Fruit fly (Drosophila melanogaster) whole organism, adult: ENCODE results near the gene cnc.

Source experiments
- CG11617 ChIP-seq: fragments of 200-800 bp; sonication (Bioruptor generic); optimal IDR thresholded peaks from 2 replicates; lab custom pipeline; 2017; ENCODE audit warnings: mild to moderate bottlenecking, missing biosample characterization, missing genetic modification reagents, missing genetic modification characterization
- CG12768 ChIP-seq: fragments of 200-800 bp; sonication (Bioruptor generic); optimal IDR thresholded peaks from 2 replicates; lab custom pipeline; 2017; ENCODE audit warnings: missing biosample characterization, missing genetic modification characterization, mild to moderate bottlenecking, moderate library complexity, missing genetic modification reagents
- CG14711 ChIP-seq: fragments of 200-800 bp; sonication (Bioruptor generic); optimal IDR thresholded peaks from 2 replicates; lab custom pipeline; 2018; ENCODE audit warnings: missing biosample characterization, mild to moderate bottlenecking, missing genetic modification characterization, moderate library complexity
- CG1620 ChIP-seq: fragments of 200-800 bp; sonication (Bioruptor generic); optimal IDR thresholded peaks from 2 replicates; lab custom pipeline; 2016; ENCODE audit warnings: missing biosample characterization, missing genetic modification characterization
- CG33017 ChIP-seq: fragments of 200-800 bp; sonication (Bioruptor generic); optimal IDR thresholded peaks from 2 replicates; lab custom pipeline; 2018; ENCODE audit warnings: missing biosample characterization, mild to moderate bottlenecking, missing genetic modification characterization, moderate library complexity
- CG5204 ChIP-seq: fragments of 200-800 bp; sonication (Bioruptor generic); optimal IDR thresholded peaks from 2 replicates; lab custom pipeline; 2016; ENCODE audit warnings: missing biosample characterization, missing genetic modification characterization
- CG7045 ChIP-seq: fragments of 200-800 bp; sonication (Bioruptor generic); optimal IDR thresholded peaks from 2 replicates; lab custom pipeline; 2017; ENCODE audit warnings: missing biosample characterization, mild to moderate bottlenecking, missing genetic modification characterization
- CG7101 ChIP-seq: fragments of 200-800 bp; sonication (Bioruptor generic); optimal IDR thresholded peaks from 2 replicates; lab custom pipeline; 2018; ENCODE audit warnings: missing biosample characterization, mild to moderate bottlenecking, missing genetic modification characterization, moderate library complexity
- Clk ChIP-seq: fragments of 200-800 bp; sonication (Bioruptor generic); optimal IDR thresholded peaks from 2 replicates; lab custom pipeline; 2017; ENCODE audit warnings: missing biosample characterization, missing genetic modification characterization
- Crg-1 ChIP-seq: fragments of 200-800 bp; sonication (Bioruptor generic); optimal IDR thresholded peaks from 2 replicates; lab custom pipeline; 2016; ENCODE audit warnings: missing biosample characterization, missing genetic modification characterization
- Hr96 ChIP-seq: fragments of 200-800 bp; sonication (Bioruptor generic); optimal IDR thresholded peaks from 2 replicates; lab custom pipeline; 2016; ENCODE audit warnings: missing biosample characterization, missing genetic modification characterization
- Mnt ChIP-seq: fragments of 200-800 bp; sonication (Bioruptor generic); optimal IDR thresholded peaks from 2 replicates; lab custom pipeline; 2016; ENCODE audit warnings: missing biosample characterization, mild to moderate bottlenecking, missing genetic modification characterization
- bab1 ChIP-seq: fragments of 200-800 bp; sonication (Bioruptor generic); optimal IDR thresholded peaks from 3 replicates; lab custom pipeline; 2019; ENCODE audit warnings: missing biosample characterization, mild to moderate bottlenecking, missing genetic modification characterization, moderate library complexity
- cic ChIP-seq: fragments of 200-800 bp; sonication (Bioruptor generic); optimal IDR thresholded peaks from 2 replicates; lab custom pipeline; 2017; ENCODE audit warnings: missing biosample characterization, mild to moderate bottlenecking, missing genetic modification characterization, moderate library complexity
- cnc ChIP-seq, 2 experiments: fragments of >200 bp; optimal IDR thresholded peaks; 2 replicates each; lab custom pipeline; 2017
- kay ChIP-seq: fragments of 200-800 bp; sonication (Bioruptor generic); peaks from one replicate; lab custom pipeline; 2016; ENCODE audit warnings: missing biosample characterization, missing genetic modification characterization, borderline replicate concordance
- ovo ChIP-seq: fragments of 200-800 bp; sonication (Bioruptor generic); optimal IDR thresholded peaks from 2 replicates; lab custom pipeline; 2016; ENCODE audit warnings: missing biosample characterization, missing genetic modification characterization
- pad ChIP-seq: fragments of 200-800 bp; sonication (Bioruptor generic); optimal IDR thresholded peaks from 3 replicates; lab custom pipeline; 2017; ENCODE audit warnings: missing biosample characterization, missing genetic modification characterization, mild to moderate bottlenecking, moderate library complexity, missing genetic modification reagents
- tj ChIP-seq: fragments of 200-800 bp; sonication (Bioruptor generic); optimal IDR thresholded peaks from 3 replicates; lab custom pipeline; 2017; ENCODE audit warnings: missing biosample characterization, mild to moderate bottlenecking, missing genetic modification characterization, moderate library complexity
- toe ChIP-seq: fragments of 200-800 bp; sonication (Bioruptor generic); optimal IDR thresholded peaks from 2 replicates; lab custom pipeline; 2016; ENCODE audit warnings: missing biosample characterization, missing genetic modification characterization

The cnc gene

DNA sequence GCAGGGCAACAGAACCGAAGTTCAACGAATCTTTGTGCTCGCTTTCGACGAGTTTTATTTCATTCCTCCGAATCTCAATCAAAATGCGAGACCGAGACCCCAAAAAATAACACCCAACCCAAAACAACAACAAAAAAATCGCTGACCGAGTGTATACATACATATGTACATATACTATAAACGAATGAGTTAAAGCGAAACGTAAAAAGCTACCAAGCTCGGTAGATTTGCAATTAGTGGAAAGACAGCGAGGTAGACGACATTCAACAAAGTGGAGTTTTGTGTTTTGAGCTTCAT, 11.1 kb downstream of the cnc start:
- TF ChIP-seq cic (GFP tag; lab: Kevin White, UChicago) (no peak), tj (peak; percentile 92)

DNA sequence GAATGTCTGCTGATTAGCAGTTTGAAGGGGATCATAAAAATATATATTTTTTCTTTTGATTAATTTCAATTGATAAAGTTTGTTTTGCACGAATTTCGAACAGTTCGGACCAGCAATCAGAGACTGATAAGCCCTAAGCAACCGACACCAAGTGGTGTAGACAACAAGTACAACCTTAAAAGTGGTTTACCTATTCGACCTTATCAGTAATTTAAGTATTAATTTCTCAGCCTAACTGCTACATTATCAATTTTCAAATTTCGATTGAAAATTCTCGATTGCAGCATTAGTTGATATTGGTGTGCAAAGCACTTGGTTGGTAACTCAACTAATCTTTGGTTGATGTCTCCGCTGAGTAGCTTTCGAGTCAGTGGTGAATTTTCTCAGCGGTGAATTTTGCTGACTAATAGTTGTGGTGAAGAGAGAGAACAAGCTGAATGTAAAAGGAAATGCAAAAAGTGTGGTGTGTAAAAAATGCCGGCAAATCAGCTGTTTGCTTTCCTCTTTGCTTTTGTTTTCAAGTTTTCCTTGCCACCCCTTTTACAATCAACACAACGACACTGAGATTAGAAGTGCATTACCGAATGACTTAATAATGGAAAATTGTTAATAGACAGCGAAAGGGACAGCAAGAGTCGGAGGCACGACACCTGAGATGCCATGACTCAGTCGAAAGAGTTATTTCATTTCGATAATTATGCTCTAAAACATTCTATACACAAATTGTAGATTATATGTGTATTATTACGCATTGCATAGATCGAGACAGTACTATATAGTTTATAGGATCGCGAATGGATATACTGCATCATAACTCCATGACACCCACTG, 11.7 kb downstream of the cnc start:
- no peak for TF ChIP-seq CG7045 (GFP tag; lab: Kevin White, UChicago)
- TF ChIP-seq Mnt (GFP tag; lab: Kevin White, UChicago) = no peak
- peak; percentile 12 for TF ChIP-seq CG7101 (tag; lab: Kevin White, UChicago)
- peak; percentile 80 for TF ChIP-seq cic (GFP tag; lab: Kevin White, UChicago)
- no peak for TF ChIP-seq ovo (GFP tag; lab: Kevin White, UChicago)
- TF ChIP-seq kay (GFP tag; lab: Kevin White, UChicago) = peak; percentile 99
- no peak for TF ChIP-seq toe (GFP tag; lab: Kevin White, UChicago)
- TF ChIP-seq CG12768 = no peak
- no peak for TF ChIP-seq Hr96
- peak; percentile 47 for TF ChIP-seq CG33017 (tag; lab: Kevin White, UChicago)
- TF ChIP-seq CG14711 (tag; lab: Kevin White, UChicago) = no peak
- TF ChIP-seq pad (GFP tag; lab: Kevin White, UChicago) = peak; percentile 24
- TF ChIP-seq cnc (optimal IDR thresholded peaks at IDR 0.05; lab: Kevin White, UChicago) = peak in 1 of 2 experiments; percentile 92
- TF ChIP-seq Clk (GFP tag; lab: Kevin White, UChicago) = no peak
- TF ChIP-seq bab1 (GFP tag; lab: Kevin White, UChicago) = peak; percentile 46
- TF ChIP-seq CG11617 (GFP tag; lab: Kevin White, UChicago) = no peak
- TF ChIP-seq CG5204 (GFP tag; lab: Kevin White, UChicago) = no peak
- no peak for TF ChIP-seq Crg-1 (GFP tag; lab: Kevin White, UChicago)
- TF ChIP-seq CG1620 = no peak
- no peak for TF ChIP-seq tj

DNA sequence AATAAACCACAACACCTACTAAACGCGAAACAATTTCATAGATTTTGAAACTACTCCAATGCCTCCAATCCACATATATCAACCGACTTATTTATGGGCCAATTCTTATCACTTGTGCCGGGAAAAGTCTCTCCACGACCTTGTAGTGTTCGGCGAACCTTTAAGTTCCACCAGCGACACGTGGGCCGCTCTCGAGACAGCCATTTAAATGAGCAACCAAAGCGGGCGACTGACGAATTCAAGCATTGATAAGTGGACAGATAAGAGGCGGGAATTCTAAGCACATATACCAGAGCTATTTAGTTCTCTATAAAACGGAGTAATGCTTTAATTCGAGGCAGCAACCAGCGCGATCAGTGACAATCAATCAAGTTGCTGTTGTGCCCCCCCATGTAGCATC, 13.7 kb downstream of the cnc start:
- TF ChIP-seq cic (GFP tag; lab: Kevin White, UChicago) (peak; percentile 28), tj (no peak), Mnt (GFP tag; lab: Kevin White, UChicago) (peak; percentile 54), Crg-1 (GFP tag; lab: Kevin White, UChicago) (no peak), kay (GFP tag; lab: Kevin White, UChicago) (no peak), CG5204 (GFP tag; lab: Kevin White, UChicago) (no peak), Clk (GFP tag; lab: Kevin White, UChicago) (no peak)

DNA sequence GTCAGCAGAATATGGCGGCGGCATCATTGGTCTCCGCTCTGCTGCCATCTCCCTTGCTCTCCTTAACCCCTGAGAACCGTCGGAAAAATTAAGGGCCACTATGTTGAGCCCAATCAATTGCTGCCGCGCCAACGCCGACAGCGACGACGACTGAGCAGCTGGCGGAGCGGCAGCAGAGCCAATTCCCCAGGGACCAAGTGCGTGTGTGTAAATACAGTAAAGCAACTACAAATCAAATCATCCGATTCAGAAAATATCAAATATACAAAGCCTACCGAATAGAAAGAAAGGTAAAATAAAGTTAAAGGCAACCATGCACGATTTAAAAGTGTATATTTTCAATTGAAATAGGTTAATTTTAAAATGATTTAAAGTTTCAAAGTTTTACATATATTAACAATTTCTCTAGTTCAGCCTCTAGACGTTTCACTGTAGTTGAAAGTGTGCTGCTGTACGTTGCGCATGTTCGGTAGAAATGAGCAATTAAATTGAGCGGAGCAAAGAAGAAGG, 14.7 kb downstream of the cnc start:
- peak; percentile 0 for TF ChIP-seq toe (GFP tag; lab: Kevin White, UChicago)
- no peak for TF ChIP-seq ovo (GFP tag; lab: Kevin White, UChicago)
- no peak for TF ChIP-seq tj
- TF ChIP-seq CG33017 (tag; lab: Kevin White, UChicago) = no peak
- TF ChIP-seq CG1620 = no peak
- peak; percentile 26 for TF ChIP-seq CG7101 (tag; lab: Kevin White, UChicago)
- TF ChIP-seq cnc (optimal IDR thresholded peaks at IDR 0.05; lab: Kevin White, UChicago) = no peak
- TF ChIP-seq kay (GFP tag; lab: Kevin White, UChicago) = no peak
- no peak for TF ChIP-seq pad (GFP tag; lab: Kevin White, UChicago)
- peak; percentile 18 for TF ChIP-seq CG12768
- no peak for TF ChIP-seq Crg-1 (GFP tag; lab: Kevin White, UChicago)
- no peak for TF ChIP-seq Clk (GFP tag; lab: Kevin White, UChicago)
- TF ChIP-seq Hr96 = no peak
- TF ChIP-seq cic (GFP tag; lab: Kevin White, UChicago) = no peak
- TF ChIP-seq Mnt (GFP tag; lab: Kevin White, UChicago) = no peak
- TF ChIP-seq bab1 (GFP tag; lab: Kevin White, UChicago) = no peak
- no peak for TF ChIP-seq CG7045 (GFP tag; lab: Kevin White, UChicago)
- no peak for TF ChIP-seq CG11617 (GFP tag; lab: Kevin White, UChicago)

DNA sequence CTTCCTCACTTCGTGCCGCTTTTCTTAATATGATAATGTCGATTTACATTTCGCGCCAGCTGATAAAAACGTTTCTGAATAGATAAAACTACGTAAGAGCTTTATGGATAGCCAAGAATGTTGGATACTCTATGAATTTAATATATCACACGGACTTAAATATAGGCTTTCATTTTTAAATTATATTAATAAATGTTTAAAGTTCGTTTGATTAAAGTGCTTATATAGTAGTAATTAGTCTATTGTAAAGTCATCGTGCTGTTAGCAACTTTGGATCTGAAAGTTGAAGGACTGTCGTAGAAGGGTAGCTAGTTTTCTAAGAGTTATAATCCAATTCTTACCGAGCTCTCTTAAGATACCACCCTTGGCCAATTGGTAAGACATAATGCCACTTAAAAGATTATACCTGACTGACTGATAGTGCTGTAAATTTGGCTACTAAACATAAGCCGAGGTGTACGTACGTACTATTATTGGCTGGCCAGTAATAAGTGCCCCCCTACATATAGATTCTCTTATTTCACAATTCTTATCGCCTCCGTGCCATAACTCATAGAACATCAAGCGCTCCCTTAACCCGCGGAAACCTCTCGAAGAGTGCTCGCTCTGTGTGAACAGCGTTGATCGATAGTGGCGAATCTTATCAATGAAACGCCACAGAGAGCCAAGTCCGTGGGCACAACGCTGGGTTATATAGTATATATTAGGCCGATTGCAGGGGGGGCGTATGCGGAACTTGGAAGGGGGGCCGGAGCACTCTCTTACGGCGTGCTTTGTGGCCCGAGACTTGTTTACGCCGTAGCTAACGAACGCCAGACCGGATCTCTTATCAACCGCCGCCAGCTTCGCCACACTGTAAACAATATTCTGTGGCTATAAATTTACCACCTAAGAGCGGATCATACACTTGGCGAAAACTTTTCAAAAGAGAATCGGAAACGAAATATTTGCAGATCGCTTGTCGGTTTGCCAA, 16.0 kb downstream of the cnc start:
- peak; percentile 33 for TF ChIP-seq toe (GFP tag; lab: Kevin White, UChicago)
- TF ChIP-seq CG12768 = peak; percentile 62
- TF ChIP-seq CG7101 (tag; lab: Kevin White, UChicago) = peak; percentile 12
- TF ChIP-seq bab1 (GFP tag; lab: Kevin White, UChicago) = no peak
- TF ChIP-seq Mnt (GFP tag; lab: Kevin White, UChicago) = peak; percentile 63
- peak; percentile 25 for TF ChIP-seq CG14711 (tag; lab: Kevin White, UChicago)
- TF ChIP-seq CG5204 (GFP tag; lab: Kevin White, UChicago) = peak; percentile 27
- TF ChIP-seq kay (GFP tag; lab: Kevin White, UChicago) = no peak
- TF ChIP-seq Crg-1 (GFP tag; lab: Kevin White, UChicago) = no peak
- peak; percentile 17 for TF ChIP-seq CG33017 (tag; lab: Kevin White, UChicago)
- TF ChIP-seq cnc (optimal IDR thresholded peaks at IDR 0.05; lab: Kevin White, UChicago) = peak in 1 of 2 experiments; percentile 42
- no peak for TF ChIP-seq Hr96
- peak; percentile 21 for TF ChIP-seq CG7045 (GFP tag; lab: Kevin White, UChicago)
- peak; percentile 5 for TF ChIP-seq ovo (GFP tag; lab: Kevin White, UChicago)
- TF ChIP-seq cic (GFP tag; lab: Kevin White, UChicago) = peak; percentile 99
